Fruit fly (Drosophila melanogaster) whole organism, pupa: Measurements from ENCODE around the gene gzl.

Source experiments
- CG10348 ChIP-seq: fragments of 200-800 bp; sonication (Bioruptor generic); IDR thresholded peaks from 2 replicates; pipeline ENCODE4 v1.3.6; 2022; ENCODE audit warnings: missing biosample characterization, missing genetic modification characterization
- CG12605 ChIP-seq: fragments of 200-800 bp; sonication (Bioruptor generic); IDR thresholded peaks from 2 replicates; pipeline ENCODE4 v1.3.6; 2022; ENCODE audit warnings: missing biosample characterization, missing genetic modification characterization
- CG13204 ChIP-seq: fragments of 200-800 bp; sonication (Bioruptor generic); optimal IDR thresholded peaks from 2 replicates; lab custom pipeline; 2018; ENCODE audit warnings: missing biosample characterization, mild to moderate bottlenecking, missing genetic modification characterization, moderate library complexity
- CG14655 ChIP-seq: fragments of 200-800 bp; sonication (Bioruptor generic); optimal IDR thresholded peaks from 3 replicates; lab custom pipeline; 2017; ENCODE audit warnings: mild to moderate bottlenecking, missing biosample characterization, missing genetic modification reagents, missing genetic modification characterization
- CG15710 ChIP-seq: fragments of 200-800 bp; sonication (Bioruptor generic); optimal IDR thresholded peaks from 2 replicates; lab custom pipeline; 2018; ENCODE audit warnings: missing biosample characterization, mild to moderate bottlenecking, missing genetic modification characterization, moderate library complexity
- CG17806 ChIP-seq: fragments of 200-800 bp; sonication (Bioruptor generic); optimal IDR thresholded peaks from 2 replicates; lab custom pipeline; 2018; ENCODE audit warnings: missing biosample characterization, mild to moderate bottlenecking, missing genetic modification characterization, moderate library complexity
- CG32121 ChIP-seq: fragments of 200-800 bp; sonication (Bioruptor generic); IDR thresholded peaks from 2 replicates; pipeline ENCODE4 v1.3.6; 2022; ENCODE audit warnings: missing biosample characterization, missing genetic modification characterization
- CG34367 ChIP-seq: fragments of 200-800 bp; sonication (Bioruptor generic); optimal IDR thresholded peaks from 2 replicates; lab custom pipeline; 2018; ENCODE audit warnings: missing biosample characterization, mild to moderate bottlenecking, missing genetic modification characterization
- CG4496 ChIP-seq: fragments of 200-800 bp; sonication (Bioruptor generic); IDR thresholded peaks from 3 replicates; pipeline ENCODE4 v1.3.6; 2022; ENCODE audit warnings: missing biosample characterization, missing genetic modification characterization
- CG8159 ChIP-seq: fragments of 200-800 bp; sonication (Bioruptor generic); optimal IDR thresholded peaks from 3 replicates; lab custom pipeline; 2018; ENCODE audit warnings: missing biosample characterization, mild to moderate bottlenecking, missing genetic modification characterization, moderate library complexity
- CG8301 ChIP-seq: fragments of 200-800 bp; sonication (Bioruptor generic); optimal IDR thresholded peaks from 2 replicates; lab custom pipeline; 2018; ENCODE audit warnings: missing biosample characterization, mild to moderate bottlenecking, missing genetic modification characterization
- CG9948 ChIP-seq: fragments of 200-800 bp; sonication (Bioruptor generic); optimal IDR thresholded peaks from 2 replicates; lab custom pipeline; 2018; ENCODE audit warnings: missing biosample characterization, mild to moderate bottlenecking, missing genetic modification characterization, moderate library complexity
- D1 ChIP-seq: fragments of 200-800 bp; sonication (Bioruptor generic); optimal IDR thresholded peaks from 2 replicates; lab custom pipeline; 2018; ENCODE audit warnings: missing biosample characterization, mild to moderate bottlenecking, missing genetic modification characterization, moderate library complexity
- EcR ChIP-seq: fragments of 200-800 bp; sonication (Bioruptor generic); optimal IDR thresholded peaks from 3 replicates; lab custom pipeline; 2019; ENCODE audit warnings: missing biosample characterization, missing genetic modification characterization, mild to moderate bottlenecking, moderate library complexity, missing genetic modification reagents
- Ets98B ChIP-seq: fragments of 200-800 bp; sonication (Bioruptor generic); IDR thresholded peaks from 2 replicates; pipeline ENCODE4 v1.3.6; 2022; ENCODE audit warnings: missing biosample characterization, missing genetic modification characterization
- Pif1A ChIP-seq: fragments of 200-800 bp; sonication (Bioruptor generic); optimal IDR thresholded peaks from 3 replicates; lab custom pipeline; 2016; ENCODE audit warnings: missing biosample characterization, missing genetic modification characterization
- Pif1B ChIP-seq: fragments of 200-800 bp; sonication (Bioruptor generic); optimal IDR thresholded peaks from 3 replicates; lab custom pipeline; 2016; ENCODE audit warnings: missing biosample characterization, missing genetic modification characterization
- Snoo ChIP-seq: fragments of 200-800 bp; sonication (Bioruptor generic); optimal IDR thresholded peaks from 3 replicates; lab custom pipeline; 2017; ENCODE audit warnings: missing biosample characterization, mild to moderate bottlenecking, missing genetic modification characterization, inconsistent platforms
- fd96Ca ChIP-seq: fragments of 200-800 bp; sonication (Bioruptor generic); IDR thresholded peaks from 3 replicates; pipeline ENCODE4 v1.3.6; 2022; ENCODE audit warnings: missing biosample characterization, missing genetic modification characterization
- gl ChIP-seq: fragments of 200-800 bp; sonication (Bioruptor generic); optimal IDR thresholded peaks from 2 replicates; lab custom pipeline; 2018; ENCODE audit warnings: missing biosample characterization, mild to moderate bottlenecking, missing genetic modification characterization
- rn ChIP-seq: fragments of 200-800 bp; sonication (Bioruptor generic); IDR thresholded peaks from 2 replicates; pipeline ENCODE4 v1.3.6; 2022; ENCODE audit warnings: missing biosample characterization, missing genetic modification characterization

gzl gene

dm6 chr3R:6416242-6416641, 33.5 kb downstream of the gzl start:
- peak; percentile 35 for TF ChIP-seq CG17806 (tag; lab: Kevin White, UChicago)
- no peak; the same call in 1 of the 2 replicates for TF ChIP-seq CG32121 (GFP tag; lab: Robert Waterston, UW)
- peak; percentile 46 for TF ChIP-seq CG8159
- TF ChIP-seq Pif1A (GFP tag; lab: Kevin White, UChicago), result peak; percentile 61
- peak; percentile 35; the same call in 1 of the 3 replicates for TF ChIP-seq CG4496
- peak; percentile 43 for TF ChIP-seq Snoo (tag; lab: Kevin White, UChicago)
- peak; percentile 41 for TF ChIP-seq CG14655 (GFP tag; lab: Kevin White, UChicago)
- TF ChIP-seq CG8301, result peak; percentile 33
- TF ChIP-seq CG13204 (GFP tag; lab: Kevin White, UChicago), result no peak
- TF ChIP-seq gl (tag; lab: Kevin White, UChicago), result no peak
- peak; percentile 78 for TF ChIP-seq fd96Ca (GFP tag; lab: Robert Waterston, UW)
- peak; percentile 27 for TF ChIP-seq CG15710 (tag; lab: Kevin White, UChicago)
- peak; percentile 39; the same call in 1 of the 2 replicates for TF ChIP-seq CG12605 (GFP tag; lab: Robert Waterston, UW)
- TF ChIP-seq CG10348, result no peak
- no peak for TF ChIP-seq rn (GFP tag; lab: Robert Waterston, UW)
- TF ChIP-seq EcR, result no peak
- TF ChIP-seq Ets98B, result peak; percentile 45; the same call in 1 of the 2 replicates
- TF ChIP-seq CG34367 (tag; lab: Kevin White, UChicago), result peak; percentile 8
- TF ChIP-seq CG9948 (tag; lab: Kevin White, UChicago), result peak; percentile 37
- peak; percentile 43 for TF ChIP-seq Pif1B (GFP tag; lab: Kevin White, UChicago)
- no peak for TF ChIP-seq D1 (tag; lab: Kevin White, UChicago)

- TF ChIP-seq Snoo (tag; lab: Kevin White, UChicago) (no peak), CG8159 (no peak), CG14655 (GFP tag; lab: Kevin White, UChicago) (no peak), fd96Ca (GFP tag; lab: Robert Waterston, UW) (no peak), CG34367 (tag; lab: Kevin White, UChicago) (no peak), CG4496 (no peak), CG17806 (tag; lab: Kevin White, UChicago) (no peak), CG32121 (GFP tag; lab: Robert Waterston, UW) (no peak), CG15710 (tag; lab: Kevin White, UChicago) (no peak), CG10348 (no peak), CG13204 (GFP tag; lab: Kevin White, UChicago) (no peak)
- TF ChIP-seq, all 21 proteins: peak for 0
Observed at dm6 chr3R:6419103-6419502, 36.4 kb downstream of the gzl start.

- TF ChIP-seq Pif1B (GFP tag; lab: Kevin White, UChicago) (no peak), fd96Ca (GFP tag; lab: Robert Waterston, UW) (0 out of 3 replicates have a peak, but pooled peaks have one; percentile 18), CG8301 (no peak), Snoo (tag; lab: Kevin White, UChicago) (no peak), rn (GFP tag; lab: Robert Waterston, UW) (no peak), EcR (peak; percentile 28), CG34367 (tag; lab: Kevin White, UChicago) (no peak), CG12605 (GFP tag; lab: Robert Waterston, UW) (peak; percentile 32; the same call in 1 of the 2 replicates), CG32121 (GFP tag; lab: Robert Waterston, UW) (no peak), CG13204 (GFP tag; lab: Kevin White, UChicago) (no peak)
Observed at dm6 chr3R:6419942-6420341, 37.2 kb downstream of the gzl start.

dm6 chr3R:6421263-6421662, 38.5 kb downstream of the gzl start:
- TF ChIP-seq D1 (tag; lab: Kevin White, UChicago) (no peak), CG15710 (tag; lab: Kevin White, UChicago) (no peak), Pif1B (GFP tag; lab: Kevin White, UChicago) (no peak), CG34367 (tag; lab: Kevin White, UChicago) (no peak)

dm6 chr3R:6421712-6422141, 39.0 kb downstream of the gzl start:
- peak; percentile 98 for TF ChIP-seq EcR
- TF ChIP-seq Snoo (tag; lab: Kevin White, UChicago), result peak; percentile 10
- TF ChIP-seq rn (GFP tag; lab: Robert Waterston, UW), result no peak
- no peak for TF ChIP-seq CG14655 (GFP tag; lab: Kevin White, UChicago)
- TF ChIP-seq fd96Ca (GFP tag; lab: Robert Waterston, UW), result no peak
- TF ChIP-seq CG13204 (GFP tag; lab: Kevin White, UChicago), result peak; percentile 70
- TF ChIP-seq CG8159, result no peak
- 0 out of 2 replicates have a peak, but pooled peaks have one; percentile 39 for TF ChIP-seq CG32121 (GFP tag; lab: Robert Waterston, UW)
- no peak for TF ChIP-seq CG17806 (tag; lab: Kevin White, UChicago)
- no peak for TF ChIP-seq D1 (tag; lab: Kevin White, UChicago)
- no peak for TF ChIP-seq gl (tag; lab: Kevin White, UChicago)
- no peak for TF ChIP-seq CG15710 (tag; lab: Kevin White, UChicago)
- no peak for TF ChIP-seq CG34367 (tag; lab: Kevin White, UChicago)
- TF ChIP-seq CG9948 (tag; lab: Kevin White, UChicago), result no peak
- TF ChIP-seq Pif1A (GFP tag; lab: Kevin White, UChicago), result peak; percentile 16
- no peak for TF ChIP-seq CG8301
- TF ChIP-seq Ets98B, result 0 out of 2 replicates have a peak, but pooled peaks have one; percentile 27
- no peak for TF ChIP-seq Pif1B (GFP tag; lab: Kevin White, UChicago)
- no peak for TF ChIP-seq CG12605 (GFP tag; lab: Robert Waterston, UW)
- no peak for TF ChIP-seq CG4496
- no peak for TF ChIP-seq CG10348

- TF ChIP-seq CG9948 (tag; lab: Kevin White, UChicago) (no peak), Pif1B (GFP tag; lab: Kevin White, UChicago) (no peak), Ets98B (no peak), CG4496 (no peak), CG10348 (no peak), rn (GFP tag; lab: Robert Waterston, UW) (no peak), CG14655 (GFP tag; lab: Kevin White, UChicago) (no peak), CG13204 (GFP tag; lab: Kevin White, UChicago) (no peak), CG17806 (tag; lab: Kevin White, UChicago) (no peak), CG32121 (GFP tag; lab: Robert Waterston, UW) (no peak), CG12605 (GFP tag; lab: Robert Waterston, UW) (no peak), D1 (tag; lab: Kevin White, UChicago) (no peak), CG15710 (tag; lab: Kevin White, UChicago) (no peak), CG34367 (tag; lab: Kevin White, UChicago) (no peak), Snoo (tag; lab: Kevin White, UChicago) (no peak), EcR (no peak)
- TF ChIP-seq, all 21 proteins: peak for 0
Observed at dm6 chr3R:6423128-6423527, 40.4 kb downstream of the gzl start.
